Worm (Caenorhabditis elegans) whole organism, early embryonic: Measurements from ENCODE around the gene F02E11.2.
A peak's percentile ranks its signal among the peaks of the same experiment; 100 is the strongest.

Source experiments
- B0310.2 ChIP-seq: sonication (generic microtip); optimal IDR thresholded peaks from 2 replicates; lab custom pipeline; 2016; ENCODE audit warnings: mild to moderate bottlenecking, missing genetic modification characterization, missing compliant biosample characterization
- F13C5.2 ChIP-seq: sonication (generic microtip); optimal IDR thresholded peaks from 2 replicates; lab custom pipeline; 2017; ENCODE audit warnings: mild to moderate bottlenecking, missing genetic modification characterization, inconsistent platforms, missing compliant biosample characterization
- aly-1 ChIP-seq: sonication (generic microtip); optimal IDR thresholded peaks from 2 replicates; lab custom pipeline; 2016; ENCODE audit warnings: missing genetic modification characterization, missing compliant biosample characterization
- ceh-13 ChIP-seq: fragments of 200-800 bp; sonication (Bioruptor generic); optimal IDR thresholded peaks from 2 replicates; lab custom pipeline; 2018; ENCODE audit warnings: mild to moderate bottlenecking, missing genetic modification characterization, missing compliant biosample characterization
- ceh-36 ChIP-seq: sonication (generic microtip); optimal IDR thresholded peaks from 2 replicates; lab custom pipeline; 2016; ENCODE audit warnings: missing genetic modification characterization, inconsistent platforms, missing compliant biosample characterization
- ets-7 ChIP-seq: sonication (generic microtip); optimal IDR thresholded peaks from 2 replicates; lab custom pipeline; 2016; ENCODE audit warnings: missing genotype, missing genetic modification characterization, missing compliant biosample characterization
- flt-1 ChIP-seq: fragments of 200-800 bp; sonication (Bioruptor generic); IDR thresholded peaks from 2 replicates; pipeline ENCODE4 v1.3.6; 2022; ENCODE audit warnings: missing genetic modification characterization, missing compliant biosample characterization
- hmbx-1 ChIP-seq: sonication (generic microtip); optimal IDR thresholded peaks from 2 replicates; lab custom pipeline; 2016; ENCODE audit warnings: mild to moderate bottlenecking, missing genetic modification characterization, missing compliant biosample characterization
- hmg-4 ChIP-seq: fragments of 200-800 bp; sonication (Bioruptor generic); optimal IDR thresholded peaks from 2 replicates; lab custom pipeline; 2018; ENCODE audit warnings: mild to moderate bottlenecking, missing genetic modification characterization, missing compliant biosample characterization
- hnd-1 ChIP-seq: sonication (generic microtip); optimal IDR thresholded peaks from 2 replicates; lab custom pipeline; 2016; ENCODE audit warnings: missing genetic modification characterization, missing compliant biosample characterization
- pes-1 ChIP-seq: fragments of 200-800 bp; sonication (Bioruptor generic); IDR thresholded peaks from 2 replicates; pipeline ENCODE4 v1.3.6; 2022; ENCODE audit warnings: missing genetic modification reagents, missing genetic modification characterization, missing compliant biosample characterization
- scrt-1 ChIP-seq: fragments of 200-800 bp; sonication (Bioruptor generic); IDR thresholded peaks from 2 replicates; pipeline ENCODE4 v1.3.6; 2022; ENCODE audit warnings: missing genetic modification characterization, missing compliant biosample characterization
- sea-1 ChIP-seq: fragments of 200-800 bp; sonication (Bioruptor generic); conservative IDR thresholded peaks from 2 replicates; pipeline ENCODE4 v1.3.6; 2022; ENCODE audit warnings: missing genetic modification characterization, missing compliant biosample characterization
- tbx-11 ChIP-seq: fragments of 200-800 bp; sonication (Bioruptor generic); IDR thresholded peaks from 2 replicates; pipeline ENCODE4 v1.3.6; 2022; ENCODE audit warnings: missing genetic modification characterization, missing compliant biosample characterization
- tbx-37 ChIP-seq: fragments of 200-800 bp; sonication (Bioruptor generic); conservative IDR thresholded peaks from 2 replicates; pipeline ENCODE4 v1.3.6; 2022; ENCODE audit warnings: missing genetic modification reagents, missing genetic modification characterization, missing compliant biosample characterization
- tra-4 ChIP-seq: sonication (generic microtip); optimal IDR thresholded peaks from 2 replicates; lab custom pipeline; 2017; ENCODE audit warnings: missing genetic modification characterization, missing compliant biosample characterization

F02E11.2 gene

ce11 chrII:3267365-3267764, 4.8 kb downstream of the F02E11.2 start, which contains the start of gene F02E11.7:
F02E11.7 (plus strand) TSS chrII:3267665.
- TF ChIP-seq aly-1 (tag; lab: Kevin White, UChicago) (no peak), pes-1 (GFP tag; lab: Robert Waterston, UW) (no peak), tbx-11 (GFP tag; lab: Robert Waterston, UW) (no peak), scrt-1 (no peak), hmg-4 (GFP tag; lab: Kevin White, UChicago) (no peak), B0310.2 (no peak), ceh-36 (tag; lab: Kevin White, UChicago) (no peak), flt-1 (GFP tag; lab: Robert Waterston, UW) (no peak), tbx-37 (GFP tag; lab: Robert Waterston, UW) (no peak), hnd-1 (no peak), hmbx-1 (tag; lab: Kevin White, UChicago) (no peak), tra-4 (tag; lab: Kevin White, UChicago) (no peak)

ce11 chrII:3267815-3268214, 5.2 kb downstream of the F02E11.2 start:
- peak; percentile 60; the same call in 1 of the 2 replicates for TF ChIP-seq flt-1 (GFP tag; lab: Robert Waterston, UW)
- TF ChIP-seq tbx-11 (GFP tag; lab: Robert Waterston, UW): peak; percentile 58
- no peak for TF ChIP-seq ets-7
- TF ChIP-seq ceh-13 (GFP tag; lab: Kevin White, UChicago): peak; percentile 49
- TF ChIP-seq hnd-1: peak; percentile 1
- 0 out of 2 replicates have a peak, but pooled peaks have one; percentile 19 for TF ChIP-seq scrt-1
- TF ChIP-seq B0310.2: no peak
- TF ChIP-seq pes-1 (GFP tag; lab: Robert Waterston, UW): peak; percentile 82

- TF ChIP-seq tra-4 (tag; lab: Kevin White, UChicago): no peak
- no peak for TF ChIP-seq B0310.2
- TF ChIP-seq ceh-36 (tag; lab: Kevin White, UChicago): no peak
- no peak for TF ChIP-seq sea-1 (GFP tag; lab: Robert Waterston, UW)
- no peak for TF ChIP-seq hmg-4 (GFP tag; lab: Kevin White, UChicago)
- TF ChIP-seq hnd-1: no peak
- no peak for TF ChIP-seq scrt-1
- no peak for TF ChIP-seq F13C5.2 (tag; lab: Kevin White, UChicago)
- TF ChIP-seq flt-1 (GFP tag; lab: Robert Waterston, UW): no peak
Measured at ce11 chrII:3270598-3270997, 8.0 kb downstream of the F02E11.2 start.

- TF ChIP-seq tbx-37 (GFP tag; lab: Robert Waterston, UW): no peak
- no peak for TF ChIP-seq tra-4 (tag; lab: Kevin White, UChicago)
- TF ChIP-seq scrt-1: no peak
- no peak for TF ChIP-seq hmbx-1 (tag; lab: Kevin White, UChicago)
Measured at ce11 chrII:3274923-3275322, 12.3 kb downstream of the F02E11.2 start, which contains the start of gene F02E11.3. F02E11.3 (minus strand) TSS chrII:3275023.

- TF ChIP-seq tbx-11 (GFP tag; lab: Robert Waterston, UW) (no peak), ets-7 (no peak), sea-1 (GFP tag; lab: Robert Waterston, UW) (no peak), aly-1 (tag; lab: Kevin White, UChicago) (no peak), hnd-1 (no peak), pes-1 (GFP tag; lab: Robert Waterston, UW) (no peak), B0310.2 (no peak), hmg-4 (GFP tag; lab: Kevin White, UChicago) (no peak), ceh-36 (tag; lab: Kevin White, UChicago) (no peak), hmbx-1 (tag; lab: Kevin White, UChicago) (no peak), ceh-13 (GFP tag; lab: Kevin White, UChicago) (no peak), tbx-37 (GFP tag; lab: Robert Waterston, UW) (no peak)
Measured at ce11 chrII:3277686-3278085, 15.1 kb downstream of the F02E11.2 start, which contains the start of gene F02E11.4. F02E11.4 (minus strand) TSS chrII:3277786.

ce11 chrII:3278634-3279033, 16.0 kb downstream of the F02E11.2 start, which contains the start of gene wht-4:
wht-4 (plus strand) TSS chrII:3278934.
- TF ChIP-seq tra-4 (tag; lab: Kevin White, UChicago): no peak
- no peak for TF ChIP-seq ets-7
- TF ChIP-seq scrt-1: no peak

- no peak for TF ChIP-seq hmbx-1 (tag; lab: Kevin White, UChicago)
- no peak for TF ChIP-seq tra-4 (tag; lab: Kevin White, UChicago)
- TF ChIP-seq hnd-1: no peak
- TF ChIP-seq ets-7: no peak
- no peak for TF ChIP-seq aly-1 (tag; lab: Kevin White, UChicago)
- no peak for TF ChIP-seq flt-1 (GFP tag; lab: Robert Waterston, UW)
- TF ChIP-seq pes-1 (GFP tag; lab: Robert Waterston, UW): no peak
- no peak for TF ChIP-seq sea-1 (GFP tag; lab: Robert Waterston, UW)
Measured at ce11 chrII:3282353-3282752, 19.7 kb downstream of the F02E11.2 start, which contains the start of gene nep-13. nep-13 (plus strand) TSS chrII:3282653.

ce11 chrII:3284558-3284957, 22.0 kb downstream of the F02E11.2 start, which contains the start of gene scl-15:
scl-15 (minus strand) TSS chrII:3284658.
- TF ChIP-seq tra-4 (tag; lab: Kevin White, UChicago) (no peak), tbx-11 (GFP tag; lab: Robert Waterston, UW) (no peak), hmg-4 (GFP tag; lab: Kevin White, UChicago) (no peak), ets-7 (no peak), sea-1 (GFP tag; lab: Robert Waterston, UW) (no peak), scrt-1 (no peak), hnd-1 (no peak), aly-1 (tag; lab: Kevin White, UChicago) (no peak), F13C5.2 (tag; lab: Kevin White, UChicago) (no peak), flt-1 (GFP tag; lab: Robert Waterston, UW) (no peak), B0310.2 (no peak), pes-1 (GFP tag; lab: Robert Waterston, UW) (no peak), ceh-13 (GFP tag; lab: Kevin White, UChicago) (no peak), ceh-36 (tag; lab: Kevin White, UChicago) (no peak), hmbx-1 (tag; lab: Kevin White, UChicago) (no peak), tbx-37 (GFP tag; lab: Robert Waterston, UW) (no peak)
